Worm (Caenorhabditis elegans): Measurements from ENCODE around the gene F44A2.5.

ce11 chrV:9312377-9312776, 14.9 kb downstream of the F44A2.5 start:
- TF ChIP-seq R02D3.7 (tag; optimal IDR thresholded peaks at IDR 0.05), result no peak
- TF ChIP-seq fos-1 (tag; optimal IDR thresholded peaks at IDR 0.05), result no peak
- TF ChIP-seq duxl-1 (tag; optimal IDR thresholded peaks at IDR 0.05; ENCODE audit: poor library complexity), result no peak
- TF ChIP-seq aly-2 (tag; optimal IDR thresholded peaks at IDR 0.05), result no peak
- no peak for TF ChIP-seq unc-130 (GFP tag; optimal IDR thresholded peaks at IDR 0.05)
- TF ChIP-seq dpl-1 (GFP tag; optimal IDR thresholded peaks at IDR 0.05), result no peak
- TF ChIP-seq egl-27 (tag; optimal IDR thresholded peaks at IDR 0.05), result no peak
- no peak for TF ChIP-seq ama-1 (optimal IDR thresholded peaks at IDR 0.05)
- TF ChIP-seq fkh-10 (GFP tag; optimal IDR thresholded peaks at IDR 0.05), result peak; percentile 65
- no peak for TF ChIP-seq ctbp-1 (GFP tag; IDR thresholded peaks at IDR 0.05)
- no peak for TF ChIP-seq mep-1 (tag; optimal IDR thresholded peaks at IDR 0.05)
- TF ChIP-seq ceh-32 (tag; optimal IDR thresholded peaks at IDR 0.05; ENCODE audit: poor library complexity), result no peak
- TF ChIP-seq F44E2.7 (GFP tag; IDR thresholded peaks at IDR 0.05), result no peak
- TF ChIP-seq hlh-30 (tag; optimal IDR thresholded peaks at IDR 0.05; ENCODE audit: insufficient read depth), result no peak

All from whole organism, L4 larva.